Fruit fly (Drosophila melanogaster) Kc167 (cell line): Measurements from ENCODE around the gene CG1703.

Experiments used
- Myc ChIP-seq: fragments of >200 bp; optimal IDR thresholded peaks from 2 replicates; lab custom pipeline; 2017; ENCODE audit warnings: missing external identifiers
- Sin3A ChIP-seq: fragments of >200 bp; optimal IDR thresholded peaks from 2 replicates; lab custom pipeline; 2018; ENCODE audit warnings: missing external identifiers
- h ChIP-seq: fragments of >200 bp; optimal IDR thresholded peaks from 3 replicates; lab custom pipeline; 2018; ENCODE audit warnings: missing external identifiers
- psq ChIP-seq: fragments of >200 bp; optimal IDR thresholded peaks from 2 replicates; lab custom pipeline; 2017; ENCODE audit warnings: missing external identifiers
- ttk ChIP-seq: sonication (Bioruptor generic); optimal IDR thresholded peaks from 2 replicates; lab custom pipeline; 2017; ENCODE audit warnings: missing external identifiers

dm6 chrX:11659634-11660033 lies 47.9 kb downstream of the CG1703 start:
- TF ChIP-seq psq (lab: Kevin White, UChicago) (no peak), ttk (no peak), h (lab: Kevin White, UChicago) (no peak), Sin3A (lab: Kevin White, UChicago) (no peak), Myc (lab: Kevin White, UChicago) (no peak)
